Worm (Caenorhabditis elegans) whole organism, young adult: ENCODE data around the gene T24A6.20.

Experiments
- B0019.2 ChIP-seq: fragments of 200-800 bp; sonication (Bioruptor generic); conservative IDR thresholded peaks from 2 replicates; pipeline ENCODE4 v1.3.6; 2022; ENCODE audit warnings: missing genetic modification reagents, missing genetic modification characterization, missing compliant biosample characterization
- T07F8.4 ChIP-seq: sonication (generic microtip); optimal IDR thresholded peaks from 2 replicates; lab custom pipeline; 2016; ENCODE audit warnings: mild to moderate bottlenecking, missing genetic modification characterization, moderate library complexity, missing compliant biosample characterization
- Y53F4B.3 ChIP-seq: fragments of 200-800 bp; sonication (Bioruptor generic); IDR thresholded peaks from 2 replicates; pipeline ENCODE4 v1.3.6; 2022; ENCODE audit warnings: missing genetic modification reagents, missing genetic modification characterization, missing compliant biosample characterization
- egl-18 ChIP-seq: fragments of 200-800 bp; sonication (Bioruptor generic); IDR thresholded peaks from 2 replicates; pipeline ENCODE4 v1.3.6; 2022; ENCODE audit warnings: missing genetic modification reagents, missing genetic modification characterization, missing compliant biosample characterization
- unc-62 ChIP-seq: fragments of 150-350 bp; optimal IDR thresholded peaks from 2 replicates; lab custom pipeline; 2014; ENCODE audit warnings: missing biosample characterization, missing genetic modification reagents, missing genetic modification characterization

DNA sequence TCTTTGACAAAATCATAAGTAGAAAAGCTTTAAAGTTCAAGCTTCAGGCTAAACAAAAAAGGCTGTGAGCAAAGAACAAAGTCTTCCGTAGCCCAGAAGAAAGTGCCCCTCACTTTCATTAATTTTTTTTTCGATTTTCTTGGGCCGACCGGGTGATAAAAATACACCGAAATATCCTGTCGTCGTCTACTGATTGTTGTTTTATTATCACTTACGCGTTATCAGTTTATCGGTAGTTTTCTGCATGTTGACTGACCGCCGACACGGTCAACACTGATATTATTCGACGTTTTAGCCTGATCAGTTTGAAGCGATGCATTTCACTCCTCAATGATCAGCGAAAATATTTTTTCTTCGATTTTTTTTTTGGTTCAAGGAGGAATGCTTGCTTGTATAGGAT is 27.5 kb downstream of the T24A6.20 start:
- TF ChIP-seq unc-62 (GFP tag; lab: Kevin White, UChicago), result no peak
- no peak for TF ChIP-seq B0019.2 (GFP tag; lab: Robert Waterston, UW)
- TF ChIP-seq egl-18 (GFP tag; lab: Robert Waterston, UW), result no peak
- TF ChIP-seq Y53F4B.3 (GFP tag; lab: Robert Waterston, UW), result no peak
- no peak for TF ChIP-seq T07F8.4 (tag; lab: Kevin White, UChicago)
